Worm (Caenorhabditis elegans) whole organism, early embryonic: ENCODE data around the gene zip-1.

ENCODE experiments used
- B0310.2 ChIP-seq: sonication (generic microtip); optimal IDR thresholded peaks from 2 replicates; lab custom pipeline; 2016; ENCODE audit warnings: mild to moderate bottlenecking, missing genetic modification characterization, missing compliant biosample characterization
- F13C5.2 ChIP-seq: sonication (generic microtip); optimal IDR thresholded peaks from 2 replicates; lab custom pipeline; 2017; ENCODE audit warnings: mild to moderate bottlenecking, missing genetic modification characterization, inconsistent platforms, missing compliant biosample characterization
- aly-1 ChIP-seq: sonication (generic microtip); optimal IDR thresholded peaks from 2 replicates; lab custom pipeline; 2016; ENCODE audit warnings: missing genetic modification characterization, missing compliant biosample characterization
- ama-1 ChIP-seq: fragments of 150-350 bp; optimal IDR thresholded peaks from 2 replicates; lab custom pipeline; 2014
- ceh-13 ChIP-seq: fragments of 200-800 bp; sonication (Bioruptor generic); optimal IDR thresholded peaks from 2 replicates; lab custom pipeline; 2018; ENCODE audit warnings: mild to moderate bottlenecking, missing genetic modification characterization, missing compliant biosample characterization
- ceh-36 ChIP-seq: sonication (generic microtip); optimal IDR thresholded peaks from 2 replicates; lab custom pipeline; 2016; ENCODE audit warnings: missing genetic modification characterization, inconsistent platforms, missing compliant biosample characterization
- ets-7 ChIP-seq: sonication (generic microtip); optimal IDR thresholded peaks from 2 replicates; lab custom pipeline; 2016; ENCODE audit warnings: missing genotype, missing genetic modification characterization, missing compliant biosample characterization
- flt-1 ChIP-seq: fragments of 200-800 bp; sonication (Bioruptor generic); IDR thresholded peaks from 2 replicates; pipeline ENCODE4 v1.3.6; 2022; ENCODE audit warnings: missing genetic modification characterization, missing compliant biosample characterization
- hmbx-1 ChIP-seq: sonication (generic microtip); optimal IDR thresholded peaks from 2 replicates; lab custom pipeline; 2016; ENCODE audit warnings: mild to moderate bottlenecking, missing genetic modification characterization, missing compliant biosample characterization
- hmg-4 ChIP-seq: fragments of 200-800 bp; sonication (Bioruptor generic); optimal IDR thresholded peaks from 2 replicates; lab custom pipeline; 2018; ENCODE audit warnings: mild to moderate bottlenecking, missing genetic modification characterization, missing compliant biosample characterization
- pes-1 ChIP-seq: fragments of 200-800 bp; sonication (Bioruptor generic); IDR thresholded peaks from 2 replicates; pipeline ENCODE4 v1.3.6; 2022; ENCODE audit warnings: missing genetic modification reagents, missing genetic modification characterization, missing compliant biosample characterization
- scrt-1 ChIP-seq: fragments of 200-800 bp; sonication (Bioruptor generic); IDR thresholded peaks from 2 replicates; pipeline ENCODE4 v1.3.6; 2022; ENCODE audit warnings: missing genetic modification characterization, missing compliant biosample characterization
- tbx-37 ChIP-seq: fragments of 200-800 bp; sonication (Bioruptor generic); conservative IDR thresholded peaks from 2 replicates; pipeline ENCODE4 v1.3.6; 2022; ENCODE audit warnings: missing genetic modification reagents, missing genetic modification characterization, missing compliant biosample characterization
- tra-4 ChIP-seq: sonication (generic microtip); optimal IDR thresholded peaks from 2 replicates; lab custom pipeline; 2017; ENCODE audit warnings: missing genetic modification characterization, missing compliant biosample characterization

ce11 chrIII:12335400-12335994 lies 2.0 kb downstream of the zip-1 start:
- TF ChIP-seq tra-4 (tag; lab: Kevin White, UChicago) (no peak), aly-1 (no peak), pes-1 (GFP tag; lab: Robert Waterston, UW) (no peak), ama-1 (no peak), flt-1 (GFP tag; lab: Robert Waterston, UW) (no peak), ceh-36 (tag; lab: Kevin White, UChicago) (no peak), ceh-13 (no peak), hmg-4 (GFP tag; lab: Kevin White, UChicago) (no peak), ets-7 (tag; lab: Kevin White, UChicago) (no peak), B0310.2 (tag; lab: Kevin White, UChicago) (no peak), tbx-37 (GFP tag; lab: Robert Waterston, UW) (no peak), hmbx-1 (tag; lab: Kevin White, UChicago) (no peak), scrt-1 (no peak), F13C5.2 (tag; lab: Kevin White, UChicago) (no peak)
